Fruit fly (Drosophila melanogaster) whole organism: ENCODE results near the gene vig.

Experiments used
- CG8478 ChIP-seq: fragments of >200 bp; optimal IDR thresholded peaks from 2 replicates; lab custom pipeline; 2018; ENCODE audit warnings: inconsistent platforms
- Dll ChIP-seq: fragments of >200 bp; optimal IDR thresholded peaks from 2 replicates; lab custom pipeline; 2017
- EcR ChIP-seq, 2 experiments: fragments of >200 bp; optimal IDR thresholded peaks; 2 replicates each; lab custom pipeline; 2017; ENCODE audit warnings: missing biosample characterization in 2 of 2, missing genetic modification characterization in 2 of 2, missing genetic modification reagents in 2 of 2
- pan ChIP-seq: fragments of >200 bp; optimal IDR thresholded peaks from 2 replicates; lab custom pipeline; 2017
- psq ChIP-seq: fragments of >200 bp; optimal IDR thresholded peaks from 2 replicates; lab custom pipeline; 2017
- usp ChIP-seq: fragments of >200 bp; optimal IDR thresholded peaks from 2 replicates; lab custom pipeline; 2017; ENCODE audit warnings: missing biosample characterization, missing genetic modification characterization, mixed read lengths

Gene vig

dm6 chr2L:15038339-15039308 lies 31.5 kb downstream of the vig start, which contains the start of gene CIAPIN1:
CIAPIN1 (minus strand) TSS chr2L:15038861.
- TF ChIP-seq pan (lab: Kevin White, UChicago) (no peak), CG8478 (no peak), EcR (GFP tag; optimal IDR thresholded peaks at IDR 0.05; lab: Kevin White, UChicago) (no peak), Dll (no peak), usp (GFP tag; lab: Kevin White, UChicago) (no peak), psq (lab: Kevin White, UChicago) (no peak)

dm6 chr2L:15035366-15035765 lies 34.8 kb downstream of the vig start, which contains the start of gene yellow-c:
yellow-c (plus strand) TSS chr2L:15035394.
- no peak for TF ChIP-seq CG8478
- TF ChIP-seq Dll = no peak
- no peak for TF ChIP-seq EcR (GFP tag; optimal IDR thresholded peaks at IDR 0.05; lab: Kevin White, UChicago)
- TF ChIP-seq psq (lab: Kevin White, UChicago) = no peak
- TF ChIP-seq usp (GFP tag; lab: Kevin White, UChicago) = no peak
- no peak for TF ChIP-seq pan (lab: Kevin White, UChicago)

- TF ChIP-seq usp (GFP tag; lab: Kevin White, UChicago) = no peak
- no peak for TF ChIP-seq CG8478
- TF ChIP-seq psq (lab: Kevin White, UChicago) = no peak
Observed at dm6 chr2L:15031650-15032049, 38.5 kb downstream of the vig start, which contains the start of gene CG31832. CG31832 (minus strand) TSS chr2L:15031750.

- no peak for TF ChIP-seq CG8478
- no peak for TF ChIP-seq usp (GFP tag; lab: Kevin White, UChicago)
- TF ChIP-seq EcR (GFP tag; optimal IDR thresholded peaks at IDR 0.05; lab: Kevin White, UChicago) = no peak
- TF ChIP-seq Dll = no peak
- TF ChIP-seq pan (lab: Kevin White, UChicago) = no peak
- no peak for TF ChIP-seq psq (lab: Kevin White, UChicago)
Observed at dm6 chr2L:15026582-15026981, 43.5 kb downstream of the vig start, which contains the start of gene CG33310. CG33310 (plus strand) TSS chr2L:15026882.

dm6 chr2L:15016031-15016430 lies 54.1 kb downstream of the vig start, which contains the start of gene GABA-B-R1:
GABA-B-R1 (plus strand) TSS chr2L:15016331.
- TF ChIP-seq pan (lab: Kevin White, UChicago) (no peak), Dll (no peak), CG8478 (no peak), usp (GFP tag; lab: Kevin White, UChicago) (no peak), EcR (GFP tag; optimal IDR thresholded peaks at IDR 0.05; lab: Kevin White, UChicago) (no peak), psq (lab: Kevin White, UChicago) (no peak)

- TF ChIP-seq EcR (GFP tag; optimal IDR thresholded peaks at IDR 0.05; lab: Kevin White, UChicago) (no peak), Dll (no peak), usp (GFP tag; lab: Kevin White, UChicago) (no peak), CG8478 (no peak)
Observed at dm6 chr2L:15013523-15013922, 56.6 kb downstream of the vig start.
